Fruit fly (Drosophila melanogaster) S2 (cell line): ENCODE measurements around the gene Tsp74F.

Experiments
- CG8478 ChIP-seq: fragments of >200 bp; optimal IDR thresholded peaks from 2 replicates; lab custom pipeline; 2018
- CTCF ChIP-seq, 2 experiments: fragments of >200 bp; optimal IDR thresholded peaks; 2 replicates each; lab custom pipeline; 2018

DNA sequence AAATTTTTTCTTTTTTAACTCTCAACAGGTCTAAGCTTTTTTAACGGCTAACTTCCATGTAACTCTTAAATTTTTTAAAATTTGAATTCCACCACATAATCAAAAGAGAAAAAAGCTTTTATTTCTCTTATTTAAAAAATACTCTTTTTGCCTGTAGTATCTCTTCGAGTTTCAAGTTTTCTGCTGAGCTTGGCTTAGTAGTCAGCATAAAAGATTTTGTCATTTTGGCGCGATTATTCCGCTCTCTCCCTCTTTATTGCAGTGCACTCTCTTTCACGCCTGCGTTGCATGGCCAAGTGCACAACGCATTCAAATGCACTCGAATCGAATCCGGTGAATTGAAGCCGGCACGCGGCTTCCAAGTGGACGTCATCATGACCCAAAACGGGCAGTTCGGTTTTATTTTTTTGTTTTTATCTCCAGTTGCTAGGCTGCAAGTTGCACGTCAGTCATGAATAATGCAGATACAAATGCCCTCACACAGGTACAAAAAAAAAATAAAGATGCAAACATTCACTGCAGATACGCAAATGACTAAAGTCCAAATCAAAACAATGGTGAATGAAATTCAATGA lies 18.4 kb upstream of the Tsp74F start:
- TF ChIP-seq CTCF (optimal IDR thresholded peaks at IDR 0.05; lab: Kevin White, UChicago): no peak
- no peak for TF ChIP-seq CG8478 (lab: Kevin White, UChicago)
